Worm (Caenorhabditis elegans) whole organism, L3 larva: ENCODE results near the gene T24E12.10.
"Not testable (repeated sequence)": the region's sequence is repeated elsewhere in the genome, so short reads cannot be mapped to it uniquely, and the experiment has no call there.

Source experiments
- R02D3.7 ChIP-seq: fragments of 150-350 bp; optimal IDR thresholded peaks from 2 replicates; lab custom pipeline; 2014; ENCODE audit warnings: missing biosample characterization, missing genetic modification characterization
- ZK546.5 ChIP-seq: sonication (generic microtip); optimal IDR thresholded peaks from 2 replicates; lab custom pipeline; 2017; ENCODE audit warnings: missing biosample characterization, missing genetic modification characterization
- aly-2 ChIP-seq: fragments of 150-350 bp; optimal IDR thresholded peaks from 2 replicates; lab custom pipeline; 2014; ENCODE audit warnings: missing biosample characterization, missing genetic modification characterization
- ama-1 ChIP-seq: fragments of 150-350 bp; optimal IDR thresholded peaks from 2 replicates; lab custom pipeline; 2018
- ceh-16 ChIP-seq: sonication (generic microtip); optimal IDR thresholded peaks from 2 replicates; lab custom pipeline; 2017; ENCODE audit warnings: missing biosample characterization, missing genetic modification characterization
- ceh-82 ChIP-seq: fragments of 150-350 bp; optimal IDR thresholded peaks from 2 replicates; lab custom pipeline; 2014; ENCODE audit warnings: missing biosample characterization, missing genetic modification characterization
- ceh-9 ChIP-seq: sonication (generic microtip); optimal IDR thresholded peaks from 2 replicates; lab custom pipeline; 2018; ENCODE audit warnings: missing biosample characterization, missing genetic modification characterization
- daf-12 ChIP-seq: fragments of 150-350 bp; optimal IDR thresholded peaks from 2 replicates; lab custom pipeline; 2014; ENCODE audit warnings: missing biosample characterization, missing genetic modification reagents, missing genetic modification characterization
- egl-27 ChIP-seq: sonication (generic microtip); optimal IDR thresholded peaks from 4 replicates; lab custom pipeline; 2017; ENCODE audit warnings: missing biosample characterization, missing genetic modification reagents, missing genetic modification characterization
- egl-5 ChIP-seq: fragments of 150-350 bp; optimal IDR thresholded peaks from 2 replicates; lab custom pipeline; 2017; ENCODE audit warnings: missing biosample characterization, missing genetic modification reagents, missing genetic modification characterization, inconsistent platforms
- elt-2 ChIP-seq: sonication (generic microtip); optimal IDR thresholded peaks from 2 replicates; lab custom pipeline; 2016; ENCODE audit warnings: missing genetic modification reagents, mild to moderate bottlenecking, missing genetic modification characterization, missing compliant biosample characterization
- eor-1 ChIP-seq, 2 experiments: fragments of 150-350 bp; optimal IDR thresholded peaks; 2 replicates each; lab custom pipeline; 2014 to 2018; ENCODE audit warnings: missing biosample characterization in 2 of 2, missing genetic modification characterization in 2 of 2
- fkh-10 ChIP-seq: sonication (generic microtip); optimal IDR thresholded peaks from 2 replicates; lab custom pipeline; 2017; ENCODE audit warnings: missing biosample characterization, missing genetic modification reagents, missing genetic modification characterization
- hmg-11 ChIP-seq: sonication (generic microtip); optimal IDR thresholded peaks from 2 replicates; lab custom pipeline; 2016; ENCODE audit warnings: missing genetic modification characterization, missing compliant biosample characterization
- lin-15B ChIP-seq: fragments of 150-350 bp; optimal IDR thresholded peaks from 2 replicates; lab custom pipeline; 2014; ENCODE audit warnings: missing biosample characterization, missing genetic modification characterization
- lsy-12 ChIP-seq: sonication (generic microtip); optimal IDR thresholded peaks from 2 replicates; lab custom pipeline; 2016; ENCODE audit warnings: mild to moderate bottlenecking, missing genetic modification characterization, missing compliant biosample characterization
- mdl-1 ChIP-seq: fragments of 150-350 bp; optimal IDR thresholded peaks from 2 replicates; lab custom pipeline; 2014; ENCODE audit warnings: missing biosample characterization, missing genetic modification characterization
- nhr-23 ChIP-seq: fragments of 150-350 bp; optimal IDR thresholded peaks from 2 replicates; lab custom pipeline; 2014; ENCODE audit warnings: missing biosample characterization, missing genetic modification reagents, missing genetic modification characterization
- nhr-237 ChIP-seq: fragments of 150-350 bp; optimal IDR thresholded peaks from 2 replicates; lab custom pipeline; 2014; ENCODE audit warnings: missing biosample characterization, missing genetic modification characterization
- nhr-25 ChIP-seq: sonication (generic microtip); optimal IDR thresholded peaks from 2 replicates; lab custom pipeline; 2017; ENCODE audit warnings: missing biosample characterization, missing genetic modification characterization
- nhr-28 ChIP-seq: fragments of 150-350 bp; optimal IDR thresholded peaks from 2 replicates; lab custom pipeline; 2014; ENCODE audit warnings: missing biosample characterization, missing genetic modification characterization
- nhr-67 ChIP-seq: fragments of 150-350 bp; optimal IDR thresholded peaks from 2 replicates; lab custom pipeline; 2014; ENCODE audit warnings: missing biosample characterization, missing genetic modification characterization
- nhr-77 ChIP-seq: fragments of 150-350 bp; optimal IDR thresholded peaks from 2 replicates; lab custom pipeline; 2014; ENCODE audit warnings: missing biosample characterization, missing genetic modification characterization
- pha-4 ChIP-seq: fragments of 150-350 bp; optimal IDR thresholded peaks from 2 replicates; lab custom pipeline; 2014; ENCODE audit warnings: missing biosample characterization, missing genetic modification reagents, missing genetic modification characterization
- pqm-1 ChIP-seq: fragments of 150-350 bp; optimal IDR thresholded peaks from 2 replicates; lab custom pipeline; 2017; ENCODE audit warnings: missing biosample characterization, missing genetic modification characterization, inconsistent platforms
- sea-2 ChIP-seq: fragments of 150-350 bp; sonication (generic microtip); optimal IDR thresholded peaks from 4 replicates; lab custom pipeline; 2014; ENCODE audit warnings: missing biosample characterization, missing genetic modification reagents, missing genetic modification characterization
- tbx-2 ChIP-seq: sonication (generic microtip); optimal IDR thresholded peaks from 2 replicates; lab custom pipeline; 2016; ENCODE audit warnings: mild to moderate bottlenecking, missing genetic modification characterization, missing compliant biosample characterization
- unc-39 ChIP-seq: sonication (generic microtip); optimal IDR thresholded peaks from 4 replicates; lab custom pipeline; 2017; ENCODE audit warnings: missing biosample characterization, missing genetic modification characterization
- unc-62 ChIP-seq: fragments of 150-350 bp; sonication (generic microtip); optimal IDR thresholded peaks from 4 replicates; lab custom pipeline; 2014; ENCODE audit warnings: missing biosample characterization, missing genetic modification reagents, missing genetic modification characterization
- zag-1 ChIP-seq: fragments of 150-350 bp; optimal IDR thresholded peaks from 2 replicates; lab custom pipeline; 2014; ENCODE audit warnings: missing biosample characterization, missing genetic modification characterization
- ztf-11 ChIP-seq: fragments of 150-350 bp; optimal IDR thresholded peaks from 2 replicates; lab custom pipeline; 2014; ENCODE audit warnings: missing biosample characterization, missing genetic modification characterization
- ztf-4 ChIP-seq: fragments of 150-350 bp; optimal IDR thresholded peaks from 2 replicates; lab custom pipeline; 2014; ENCODE audit warnings: missing biosample characterization, missing genetic modification characterization

The T24E12.10 gene

DNA sequence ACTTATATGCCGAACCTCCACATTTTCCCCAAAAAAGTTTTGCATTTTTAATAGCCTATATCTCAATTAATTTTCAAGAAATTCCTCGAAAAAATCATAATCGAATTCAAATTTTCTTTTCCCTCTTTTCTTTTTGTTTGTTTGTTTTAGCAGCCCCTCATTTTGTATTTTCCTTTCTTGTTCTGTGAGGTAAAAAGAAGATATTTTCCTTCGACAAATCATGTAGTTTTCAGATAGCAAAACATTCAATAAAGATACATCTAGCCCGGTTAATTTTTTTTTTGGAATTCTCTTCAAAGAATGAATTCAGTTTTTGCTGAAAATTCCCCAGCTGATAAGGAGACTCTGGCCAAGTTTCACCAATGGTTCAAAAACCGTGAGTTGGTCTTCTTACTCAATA lies 2.7 kb upstream of the T24E12.10 start, which contains the start of gene T24E12.3:
Gene T24E12.3 (plus strand): TSS at position 301 of the 400 bp plus-strand sequence.
- TF ChIP-seq ceh-82, result no peak
- no peak for TF ChIP-seq nhr-25 (tag; lab: Kevin White, UChicago)
- no peak for TF ChIP-seq mdl-1 (tag; lab: Kevin White, UChicago)
- no peak for TF ChIP-seq hmg-11 (tag; lab: Kevin White, UChicago)
- no peak for TF ChIP-seq nhr-28 (tag; lab: Kevin White, UChicago)
- TF ChIP-seq ceh-9 (tag; lab: Kevin White, UChicago), result no peak
- TF ChIP-seq pha-4 (tag; lab: Kevin White, UChicago), result no peak
- no peak for TF ChIP-seq unc-62 (GFP tag; lab: Kevin White, UChicago)
- TF ChIP-seq ama-1, result no peak
- TF ChIP-seq aly-2, result no peak
- TF ChIP-seq ztf-4 (tag; lab: Kevin White, UChicago), result no peak
- no peak for TF ChIP-seq lin-15B (tag; lab: Kevin White, UChicago)
- no peak for TF ChIP-seq egl-5 (tag; lab: Kevin White, UChicago)
- TF ChIP-seq lsy-12 (tag; lab: Kevin White, UChicago), result no peak
- no peak for TF ChIP-seq R02D3.7 (tag; lab: Kevin White, UChicago)
- no peak for TF ChIP-seq pqm-1

ce11 chrII:3771640-3772039 lies 1.4 kb downstream of the T24E12.10 start:
- no peak for TF ChIP-seq egl-5 (tag; lab: Kevin White, UChicago)
- TF ChIP-seq, all 47 proteins: peak for 0

DNA sequence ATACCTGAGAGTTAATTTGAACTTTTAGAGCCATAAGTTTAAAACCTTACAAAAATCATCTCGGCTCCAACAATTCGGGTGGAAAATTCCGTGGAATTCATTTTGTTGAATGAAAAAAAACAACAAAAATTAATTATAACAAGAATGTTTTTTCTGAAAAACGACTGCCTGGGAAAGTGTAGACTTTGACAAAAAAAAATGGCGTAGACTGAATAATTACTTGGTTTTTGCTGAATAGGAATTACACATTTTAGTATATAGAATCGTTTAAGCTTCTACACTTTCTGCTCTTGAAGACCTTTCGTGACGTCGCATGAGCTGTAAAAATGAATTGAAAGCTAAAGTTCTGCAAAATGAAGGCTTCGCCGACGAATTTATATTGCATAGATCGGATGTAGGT lies 8.5 kb downstream of the T24E12.10 start, which contains the start of gene srx-112:
Gene srx-112 (minus strand): TSS at position 101 of the 400 bp plus-strand sequence.
- no peak for TF ChIP-seq daf-12 (tag; lab: Kevin White, UChicago)
- TF ChIP-seq nhr-67, result no peak
- no peak for TF ChIP-seq egl-5 (tag; lab: Kevin White, UChicago)
- no peak for TF ChIP-seq nhr-25 (tag; lab: Kevin White, UChicago)
- no peak for TF ChIP-seq tbx-2 (tag; lab: Kevin White, UChicago)
- no peak for TF ChIP-seq elt-2 (tag; lab: Kevin White, UChicago)
- TF ChIP-seq R02D3.7 (tag; lab: Kevin White, UChicago), result no peak
- TF ChIP-seq ZK546.5 (tag; lab: Kevin White, UChicago), result no peak
- no peak for TF ChIP-seq fkh-10 (GFP tag; lab: Kevin White, UChicago)

- not testable (repeated sequence) for TF ChIP-seq R02D3.7, zag-1, lin-15B (tag; lab: Kevin White, UChicago)
Observed at ce11 chrII:3761599-3761998, 11.4 kb downstream of the T24E12.10 start, which contains the start of gene T24E12.6. TSS of gene T24E12.6 (minus strand) at chrII:3761699.

ce11 chrII:3759010-3759409 lies 14.0 kb downstream of the T24E12.10 start, which contains the start of gene T24E12.12:
TSS of gene T24E12.12 (plus strand) at chrII:3759290.
- no peak for TF ChIP-seq ceh-16
- no peak for TF ChIP-seq ztf-11 (tag; lab: Kevin White, UChicago)
- no peak for TF ChIP-seq unc-39 (tag; lab: Kevin White, UChicago)

DNA sequence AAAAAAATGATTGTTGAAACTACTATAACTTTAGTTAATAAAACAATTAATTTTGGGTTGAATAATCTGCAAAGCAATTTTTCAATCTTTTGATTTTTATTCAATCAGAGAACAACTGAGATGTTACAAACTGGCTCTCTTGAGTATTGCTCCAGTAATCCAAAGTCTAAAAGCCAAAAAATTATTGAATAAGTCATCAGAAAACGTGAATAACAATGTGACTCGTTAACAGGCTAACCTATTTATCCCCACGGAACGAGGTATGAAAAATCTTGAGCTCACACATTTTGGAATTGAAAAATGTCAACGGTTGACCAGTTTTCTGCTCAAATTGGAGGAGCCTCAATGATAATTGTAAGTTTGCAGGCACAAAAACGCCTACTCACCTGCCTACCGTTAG lies 15.5 kb downstream of the T24E12.10 start, which contains the start of gene srx-111:
Gene srx-111 (plus strand): TSS at position 301 of the 400 bp plus-strand sequence.
- TF ChIP-seq ztf-4 (tag; lab: Kevin White, UChicago), result no peak
- no peak for TF ChIP-seq nhr-77 (tag; lab: Kevin White, UChicago)
- no peak for TF ChIP-seq egl-5 (tag; lab: Kevin White, UChicago)
- TF ChIP-seq hmg-11 (tag; lab: Kevin White, UChicago), result no peak
- TF ChIP-seq nhr-237, result no peak
- TF ChIP-seq eor-1 (tag; optimal IDR thresholded peaks at IDR 0.05; lab: Kevin White, UChicago), result no peak
- no peak for TF ChIP-seq nhr-25 (tag; lab: Kevin White, UChicago)
- TF ChIP-seq elt-2 (tag; lab: Kevin White, UChicago), result no peak
- no peak for TF ChIP-seq lsy-12 (tag; lab: Kevin White, UChicago)

ce11 chrII:3753598-3753997 lies 19.4 kb downstream of the T24E12.10 start, which contains the start of gene rcd-1:
TSS of gene rcd-1 (plus strand) at chrII:3753898.
- no peak for TF ChIP-seq zag-1 (tag; lab: Kevin White, UChicago)
- no peak for TF ChIP-seq nhr-23 (tag; lab: Kevin White, UChicago)
- no peak for TF ChIP-seq egl-27 (tag; lab: Kevin White, UChicago)
- no peak for TF ChIP-seq ceh-9 (tag; lab: Kevin White, UChicago)
- no peak for TF ChIP-seq sea-2
- no peak for TF ChIP-seq nhr-28 (tag; lab: Kevin White, UChicago)
- TF ChIP-seq, all 47 proteins: peak for 0
